Fruit fly (Drosophila melanogaster) whole organism, pupa: Measurements from ENCODE around the gene CG31174.
A peak's percentile ranks its signal among the peaks of the same experiment; 100 is the strongest.

Experiments used
- CG10348 ChIP-seq: fragments of 200-800 bp; sonication (Bioruptor generic); IDR thresholded peaks from 2 replicates; pipeline ENCODE4 v1.3.6; 2022; ENCODE audit warnings: missing biosample characterization, missing genetic modification characterization
- CG12605 ChIP-seq: fragments of 200-800 bp; sonication (Bioruptor generic); IDR thresholded peaks from 2 replicates; pipeline ENCODE4 v1.3.6; 2022; ENCODE audit warnings: missing biosample characterization, missing genetic modification characterization
- CG13204 ChIP-seq: fragments of 200-800 bp; sonication (Bioruptor generic); optimal IDR thresholded peaks from 2 replicates; lab custom pipeline; 2018; ENCODE audit warnings: missing biosample characterization, mild to moderate bottlenecking, missing genetic modification characterization, moderate library complexity
- CG14655 ChIP-seq: fragments of 200-800 bp; sonication (Bioruptor generic); optimal IDR thresholded peaks from 3 replicates; lab custom pipeline; 2017; ENCODE audit warnings: mild to moderate bottlenecking, missing biosample characterization, missing genetic modification reagents, missing genetic modification characterization
- CG15710 ChIP-seq: fragments of 200-800 bp; sonication (Bioruptor generic); optimal IDR thresholded peaks from 2 replicates; lab custom pipeline; 2018; ENCODE audit warnings: missing biosample characterization, mild to moderate bottlenecking, missing genetic modification characterization, moderate library complexity
- CG17806 ChIP-seq: fragments of 200-800 bp; sonication (Bioruptor generic); optimal IDR thresholded peaks from 2 replicates; lab custom pipeline; 2018; ENCODE audit warnings: missing biosample characterization, mild to moderate bottlenecking, missing genetic modification characterization, moderate library complexity
- CG32121 ChIP-seq: fragments of 200-800 bp; sonication (Bioruptor generic); IDR thresholded peaks from 2 replicates; pipeline ENCODE4 v1.3.6; 2022; ENCODE audit warnings: missing biosample characterization, missing genetic modification characterization
- CG34367 ChIP-seq: fragments of 200-800 bp; sonication (Bioruptor generic); optimal IDR thresholded peaks from 2 replicates; lab custom pipeline; 2018; ENCODE audit warnings: missing biosample characterization, mild to moderate bottlenecking, missing genetic modification characterization
- CG4496 ChIP-seq: fragments of 200-800 bp; sonication (Bioruptor generic); IDR thresholded peaks from 3 replicates; pipeline ENCODE4 v1.3.6; 2022; ENCODE audit warnings: missing biosample characterization, missing genetic modification characterization
- CG8159 ChIP-seq: fragments of 200-800 bp; sonication (Bioruptor generic); optimal IDR thresholded peaks from 3 replicates; lab custom pipeline; 2018; ENCODE audit warnings: missing biosample characterization, mild to moderate bottlenecking, missing genetic modification characterization, moderate library complexity
- CG8301 ChIP-seq: fragments of 200-800 bp; sonication (Bioruptor generic); optimal IDR thresholded peaks from 2 replicates; lab custom pipeline; 2018; ENCODE audit warnings: missing biosample characterization, mild to moderate bottlenecking, missing genetic modification characterization
- CG9948 ChIP-seq: fragments of 200-800 bp; sonication (Bioruptor generic); optimal IDR thresholded peaks from 2 replicates; lab custom pipeline; 2018; ENCODE audit warnings: missing biosample characterization, mild to moderate bottlenecking, missing genetic modification characterization, moderate library complexity
- D1 ChIP-seq: fragments of 200-800 bp; sonication (Bioruptor generic); optimal IDR thresholded peaks from 2 replicates; lab custom pipeline; 2018; ENCODE audit warnings: missing biosample characterization, mild to moderate bottlenecking, missing genetic modification characterization, moderate library complexity
- EcR ChIP-seq: fragments of 200-800 bp; sonication (Bioruptor generic); optimal IDR thresholded peaks from 3 replicates; lab custom pipeline; 2019; ENCODE audit warnings: missing biosample characterization, missing genetic modification characterization, mild to moderate bottlenecking, moderate library complexity, missing genetic modification reagents
- Ets98B ChIP-seq: fragments of 200-800 bp; sonication (Bioruptor generic); IDR thresholded peaks from 2 replicates; pipeline ENCODE4 v1.3.6; 2022; ENCODE audit warnings: missing biosample characterization, missing genetic modification characterization
- Pif1A ChIP-seq: fragments of 200-800 bp; sonication (Bioruptor generic); optimal IDR thresholded peaks from 3 replicates; lab custom pipeline; 2016; ENCODE audit warnings: missing biosample characterization, missing genetic modification characterization
- Pif1B ChIP-seq: fragments of 200-800 bp; sonication (Bioruptor generic); optimal IDR thresholded peaks from 3 replicates; lab custom pipeline; 2016; ENCODE audit warnings: missing biosample characterization, missing genetic modification characterization
- Snoo ChIP-seq: fragments of 200-800 bp; sonication (Bioruptor generic); optimal IDR thresholded peaks from 3 replicates; lab custom pipeline; 2017; ENCODE audit warnings: missing biosample characterization, mild to moderate bottlenecking, missing genetic modification characterization, inconsistent platforms
- fd96Ca ChIP-seq: fragments of 200-800 bp; sonication (Bioruptor generic); IDR thresholded peaks from 3 replicates; pipeline ENCODE4 v1.3.6; 2022; ENCODE audit warnings: missing biosample characterization, missing genetic modification characterization
- gl ChIP-seq: fragments of 200-800 bp; sonication (Bioruptor generic); optimal IDR thresholded peaks from 2 replicates; lab custom pipeline; 2018; ENCODE audit warnings: missing biosample characterization, mild to moderate bottlenecking, missing genetic modification characterization
- rn ChIP-seq: fragments of 200-800 bp; sonication (Bioruptor generic); IDR thresholded peaks from 2 replicates; pipeline ENCODE4 v1.3.6; 2022; ENCODE audit warnings: missing biosample characterization, missing genetic modification characterization

CG31174 gene

dm6 chr3R:21877636-21878035, 8.3 kb upstream of the CG31174 start, which contains the start of gene P5CDh2:
TSS of gene P5CDh2 (plus strand) at chr3R:21877936.
- TF ChIP-seq CG15710 (tag; lab: Kevin White, UChicago) (no peak), Snoo (no peak)

DNA sequence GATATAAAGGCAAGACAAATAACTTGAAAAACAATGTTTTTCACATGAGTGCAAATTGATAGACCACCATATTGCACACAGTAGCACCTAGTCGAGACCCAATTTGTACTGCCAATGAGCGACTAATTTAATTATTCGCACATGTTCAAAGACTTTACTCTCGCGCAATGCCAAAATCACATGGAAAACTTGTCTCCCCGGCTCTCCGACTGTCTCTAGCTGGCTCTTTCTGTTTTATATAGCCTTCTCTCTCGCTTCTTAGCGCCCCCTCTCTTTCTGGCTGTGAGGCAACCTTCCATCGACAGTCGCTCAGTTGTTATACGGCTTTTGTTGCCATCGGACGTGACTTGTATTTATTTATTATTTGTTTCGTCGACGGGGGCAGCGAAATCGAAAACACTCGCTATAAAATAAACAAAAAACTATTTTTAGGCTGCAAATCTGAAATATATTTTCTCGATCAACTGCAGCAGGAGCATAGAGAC, 5.7 kb upstream of the CG31174 start, which contains the start of gene CG6656:
CG6656 (plus strand) TSS at position 312 of the 485 bp plus-strand sequence.
- TF ChIP-seq CG4496 (GFP tag; lab: Robert Waterston, UW): peak; percentile 61; the same call in 2 of the 3 replicates
- TF ChIP-seq CG13204 (GFP tag; lab: Kevin White, UChicago): peak; percentile 26
- peak; percentile 47 for TF ChIP-seq Snoo
- peak; percentile 29 for TF ChIP-seq Pif1A (GFP tag; lab: Kevin White, UChicago)
- TF ChIP-seq CG9948 (tag; lab: Kevin White, UChicago): no peak
- no peak for TF ChIP-seq rn (GFP tag; lab: Robert Waterston, UW)
- no peak for TF ChIP-seq CG14655
- TF ChIP-seq Pif1B (GFP tag; lab: Kevin White, UChicago): no peak
- TF ChIP-seq Ets98B (GFP tag; lab: Robert Waterston, UW): peak; percentile 81; the same call in 1 of the 2 replicates
- no peak for TF ChIP-seq CG34367 (tag; lab: Kevin White, UChicago)
- TF ChIP-seq CG15710 (tag; lab: Kevin White, UChicago): peak; percentile 11
- TF ChIP-seq CG17806 (tag; lab: Kevin White, UChicago): no peak
- TF ChIP-seq CG32121 (GFP tag; lab: Robert Waterston, UW): peak; percentile 67
- no peak for TF ChIP-seq gl (tag; lab: Kevin White, UChicago)
- peak; percentile 45; the same call in 1 of the 3 replicates for TF ChIP-seq fd96Ca (GFP tag; lab: Robert Waterston, UW)
- TF ChIP-seq CG12605: peak; percentile 74; the same call in 1 of the 2 replicates
- no peak for TF ChIP-seq CG10348 (GFP tag; lab: Robert Waterston, UW)
- no peak for TF ChIP-seq D1 (tag; lab: Kevin White, UChicago)
- TF ChIP-seq EcR (GFP tag; lab: Kevin White, UChicago): peak; percentile 86
- TF ChIP-seq CG8159: peak; percentile 28

DNA sequence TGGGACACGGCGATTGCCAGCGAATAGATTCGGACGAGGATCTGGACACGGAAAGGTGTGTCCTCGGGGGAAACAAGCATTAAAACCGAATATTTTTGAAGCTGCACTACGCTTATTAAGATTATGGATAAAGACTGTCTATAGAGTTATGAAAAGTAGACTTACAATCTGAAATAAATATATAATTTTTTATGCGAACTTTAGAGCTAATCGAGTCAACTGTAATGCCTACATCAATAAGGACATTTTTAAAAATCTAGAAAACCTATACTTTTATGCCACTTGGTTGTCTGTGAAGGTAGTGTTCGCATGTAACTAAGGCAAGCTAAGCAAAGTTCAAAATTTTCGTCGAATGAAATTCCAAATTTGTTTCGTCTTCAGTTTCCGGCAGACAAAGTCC, 4.1 kb upstream of the CG31174 start, which contains the start of gene CG31178:
CG31178 (plus strand) TSS at position 301 of the 400 bp plus-strand sequence.
- TF ChIP-seq CG13204 (GFP tag; lab: Kevin White, UChicago) (no peak), CG32121 (GFP tag; lab: Robert Waterston, UW) (no peak), CG10348 (GFP tag; lab: Robert Waterston, UW) (no peak)

DNA sequence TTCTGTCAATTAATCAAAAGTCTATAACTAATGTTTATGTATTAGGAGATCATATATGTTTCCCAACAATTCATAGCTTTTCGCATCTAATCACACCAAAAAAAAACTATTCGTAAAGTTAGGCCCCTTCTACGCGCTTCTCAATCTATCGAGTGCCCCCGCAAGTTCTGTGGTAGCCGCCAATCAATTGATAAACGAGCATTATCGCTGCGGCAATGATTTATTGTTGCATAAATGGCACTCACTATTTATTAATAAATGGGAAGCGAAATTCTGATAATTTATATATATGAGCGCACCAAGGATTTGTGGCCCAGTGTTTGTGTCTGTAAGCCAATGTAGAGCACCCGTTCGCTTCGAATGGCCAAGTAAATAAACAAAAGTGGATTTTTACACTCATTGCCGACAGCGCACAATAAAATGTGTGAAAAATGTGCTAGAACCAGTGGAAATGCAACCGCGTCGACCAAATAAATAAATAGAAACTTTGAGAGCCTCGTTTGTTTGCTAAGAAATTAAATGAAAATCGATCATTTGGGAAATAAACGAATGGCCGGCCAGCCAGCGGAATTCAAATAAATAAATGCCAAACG, 2.1 kb upstream of the CG31174 start:
- no peak for TF ChIP-seq Ets98B (GFP tag; lab: Robert Waterston, UW)
- no peak for TF ChIP-seq CG32121 (GFP tag; lab: Robert Waterston, UW)
- TF ChIP-seq gl (tag; lab: Kevin White, UChicago): no peak
- no peak for TF ChIP-seq Pif1A (GFP tag; lab: Kevin White, UChicago)
- no peak for TF ChIP-seq rn (GFP tag; lab: Robert Waterston, UW)

DNA sequence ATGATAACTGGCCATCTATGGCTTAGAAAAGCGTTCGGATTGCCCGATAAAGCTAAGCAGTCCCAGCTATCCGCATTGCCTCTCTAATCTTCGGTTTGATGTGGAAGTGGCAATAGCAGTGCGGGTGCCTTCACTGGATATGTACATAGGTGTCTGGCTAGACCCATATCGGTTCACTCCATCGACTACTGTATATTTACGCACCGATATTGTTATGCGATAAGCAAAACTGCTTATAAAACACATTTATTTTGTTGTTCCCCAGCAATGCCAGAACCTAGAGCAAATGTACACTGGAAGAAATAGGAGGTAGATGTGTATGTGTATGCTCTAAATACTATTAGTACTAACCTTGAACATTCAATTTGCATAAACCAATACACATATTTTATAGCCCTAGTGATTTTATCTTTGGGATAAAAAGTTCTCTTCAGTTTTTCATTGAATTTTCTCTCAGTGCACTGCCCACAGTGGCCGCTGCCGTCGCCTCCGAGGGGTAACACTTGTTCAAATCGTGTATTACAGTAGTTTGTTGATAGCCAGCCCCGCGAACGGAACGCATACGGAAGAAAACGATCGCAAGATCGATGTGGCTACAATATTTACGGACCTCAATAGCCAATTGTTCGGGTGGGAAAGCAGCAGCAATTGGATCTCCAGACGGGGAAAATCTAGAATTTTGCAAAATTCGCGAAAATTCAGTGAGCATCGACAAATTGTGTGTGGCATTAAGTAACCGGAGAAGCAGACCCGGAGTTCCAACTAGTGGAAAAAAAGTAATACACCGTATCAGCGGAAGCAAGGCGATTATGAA, 1.1 kb upstream of the CG31174 start, which contains the start of gene CG31431:
CG31431 (plus strand) TSS at position 524 of the 814 bp plus-strand sequence.
- peak; percentile 89 for TF ChIP-seq CG14655
- peak; percentile 81 for TF ChIP-seq CG9948 (tag; lab: Kevin White, UChicago)
- peak; percentile 91 for TF ChIP-seq CG8301 (tag; lab: Kevin White, UChicago)
- TF ChIP-seq D1 (tag; lab: Kevin White, UChicago): no peak
- TF ChIP-seq CG13204 (GFP tag; lab: Kevin White, UChicago): no peak
- peak; percentile 28 for TF ChIP-seq Snoo
- TF ChIP-seq CG32121 (GFP tag; lab: Robert Waterston, UW): peak; percentile 95
- TF ChIP-seq CG34367 (tag; lab: Kevin White, UChicago): peak; percentile 78
- peak; percentile 85 for TF ChIP-seq CG8159
- TF ChIP-seq Pif1A (GFP tag; lab: Kevin White, UChicago): peak; percentile 82
- peak; percentile 74 for TF ChIP-seq rn (GFP tag; lab: Robert Waterston, UW)
- TF ChIP-seq fd96Ca (GFP tag; lab: Robert Waterston, UW): peak; percentile 90
- peak; percentile 66 for TF ChIP-seq gl (tag; lab: Kevin White, UChicago)
- TF ChIP-seq Ets98B (GFP tag; lab: Robert Waterston, UW): peak; percentile 93
- TF ChIP-seq EcR (GFP tag; lab: Kevin White, UChicago): no peak
- TF ChIP-seq CG10348 (GFP tag; lab: Robert Waterston, UW): peak; percentile 62
- TF ChIP-seq CG17806 (tag; lab: Kevin White, UChicago): peak; percentile 87
- peak; percentile 90 for TF ChIP-seq CG12605
- TF ChIP-seq CG15710 (tag; lab: Kevin White, UChicago): peak; percentile 85
- TF ChIP-seq CG4496 (GFP tag; lab: Robert Waterston, UW): peak; percentile 94
- peak; percentile 82 for TF ChIP-seq Pif1B (GFP tag; lab: Kevin White, UChicago)
